Fruit fly (Drosophila melanogaster) whole organism, adult: ENCODE data around the gene HisCl1.

ENCODE experiments used
- CG33017 ChIP-seq: fragments of 200-800 bp; sonication (Bioruptor generic); optimal IDR thresholded peaks from 2 replicates; lab custom pipeline; 2018; ENCODE audit warnings: missing biosample characterization, mild to moderate bottlenecking, missing genetic modification characterization, moderate library complexity
- CG5204 ChIP-seq: fragments of 200-800 bp; sonication (Bioruptor generic); optimal IDR thresholded peaks from 2 replicates; lab custom pipeline; 2016; ENCODE audit warnings: missing biosample characterization, missing genetic modification characterization
- cnc ChIP-seq, 2 experiments: fragments of >200 bp; optimal IDR thresholded peaks; 2 replicates each; lab custom pipeline; 2017

- TF ChIP-seq CG33017 (tag; lab: Kevin White, UChicago) = no peak
- TF ChIP-seq CG5204 = no peak
- no peak for TF ChIP-seq cnc (optimal IDR thresholded peaks at IDR 0.05; lab: Kevin White, UChicago)
Observed at dm6 chr3R:11771492-11771891, 15.5 kb upstream of the HisCl1 start.
